Fruit fly (Drosophila melanogaster): ENCODE measurements around the gene Bka.

The Bka gene

DNA sequence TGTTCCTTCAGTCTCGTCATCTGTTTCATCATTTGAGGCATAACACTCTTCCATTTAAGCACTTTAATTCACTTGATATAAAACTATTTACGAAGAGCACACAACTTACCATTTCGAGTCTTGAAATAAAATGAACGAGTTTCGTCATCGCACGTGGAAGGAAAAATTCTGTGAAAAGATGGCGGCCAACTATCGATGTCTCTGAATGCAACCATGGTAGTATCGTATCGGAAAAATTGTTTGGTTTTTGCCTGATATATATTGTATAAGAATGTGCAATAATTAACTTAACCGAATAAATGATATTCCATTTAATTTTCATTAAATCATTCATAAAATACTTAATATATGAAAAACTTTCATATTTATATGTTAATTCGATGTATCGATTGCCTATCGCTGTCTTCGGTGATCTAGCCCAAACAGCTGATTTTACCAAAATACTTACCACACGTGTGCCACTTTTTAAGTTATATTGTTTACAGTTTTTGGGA lies at the start of gene Bka (continued):
- TF ChIP-seq CG12391 (tag; optimal IDR thresholded peaks at IDR 0.05): peak; percentile 78
- TF ChIP-seq CG5245 (GFP tag; optimal IDR thresholded peaks at IDR 0.05): no peak
- TF ChIP-seq esg (GFP tag; conservative IDR thresholded peaks at IDR 0.05): no peak
- no peak for TF ChIP-seq Mes4 (GFP tag; optimal IDR thresholded peaks at IDR 0.05)
- TF ChIP-seq schlank (tag; optimal IDR thresholded peaks at IDR 0.05): peak; percentile 20
- peak; percentile 8 for TF ChIP-seq bigmax (GFP tag; optimal IDR thresholded peaks at IDR 0.05)
- no peak for TF ChIP-seq CG16815 (GFP tag; optimal IDR thresholded peaks at IDR 0.05)
- TF ChIP-seq grn (GFP tag; optimal IDR thresholded peaks at IDR 0.05): no peak
- no peak for TF ChIP-seq run (tag; optimal IDR thresholded peaks at IDR 0.05)
- TF ChIP-seq NfI (GFP tag; optimal IDR thresholded peaks at IDR 0.05): peak; percentile 68
- no peak for TF ChIP-seq Bteb2 (GFP tag; optimal IDR thresholded peaks at IDR 0.05)
- TF ChIP-seq CG17359 (tag; optimal IDR thresholded peaks at IDR 0.05): peak; percentile 37
- peak; percentile 51 for TF ChIP-seq CG7928 (GFP tag; optimal IDR thresholded peaks at IDR 0.05)
- no peak for TF ChIP-seq Sry-β (GFP tag; optimal IDR thresholded peaks at IDR 0.05)
- peak; percentile 20 for TF ChIP-seq CG18476 (GFP tag; optimal IDR thresholded peaks at IDR 0.05)
- TF ChIP-seq CG10366 (GFP tag; IDR thresholded peaks at IDR 0.05): no peak
- no peak for TF ChIP-seq Usf (GFP tag; optimal IDR thresholded peaks at IDR 0.05)
- no peak for TF ChIP-seq eve (GFP tag; optimal IDR thresholded peaks at IDR 0.05)
- TF ChIP-seq CG14710 (tag; optimal IDR thresholded peaks at IDR 0.05): peak; percentile 91
- TF ChIP-seq stc (GFP tag; IDR thresholded peaks at IDR 0.05): no peak
- TF ChIP-seq usp (GFP tag; optimal IDR thresholded peaks at IDR 0.05): no peak
- peak; percentile 99 for TF ChIP-seq knrl (GFP tag; IDR thresholded peaks at IDR 0.05; ENCODE audit: partially characterized antibody)
- no peak for TF ChIP-seq CG4404 (GFP tag; IDR thresholded peaks at IDR 0.05)
- TF ChIP-seq fd102C (GFP tag; optimal IDR thresholded peaks at IDR 0.05): no peak
- peak; percentile 88 for TF ChIP-seq CG42726 (GFP tag; IDR thresholded peaks at IDR 0.05; ENCODE audit: partially characterized antibody)
- peak; percentile 79 for TF ChIP-seq CrebB (tag; optimal IDR thresholded peaks at IDR 0.05)
- peak; percentile 45 for TF ChIP-seq kah (GFP tag; optimal IDR thresholded peaks at IDR 0.05)
- TF ChIP-seq CG11085 (GFP tag; IDR thresholded peaks at IDR 0.05): no peak
- TF ChIP-seq CG1529 (GFP tag; optimal IDR thresholded peaks at IDR 0.05): peak; percentile 26
- peak in 1 of 2 experiments; percentile 56 for TF ChIP-seq bsh (GFP tag; optimal IDR thresholded peaks at IDR 0.05)
- TF ChIP-seq Vsx1 (GFP tag; optimal IDR thresholded peaks at IDR 0.05): peak; percentile 72
- TF ChIP-seq MBD-R2 (GFP tag; IDR thresholded peaks at IDR 0.05): peak; percentile 65
- TF ChIP-seq Chrac-16 (GFP tag; optimal IDR thresholded peaks at IDR 0.05): no peak
- no peak for TF ChIP-seq seq (GFP tag; IDR thresholded peaks at IDR 0.05)
- no peak; the same call in 1 of the 2 replicates for TF ChIP-seq CG6272 (GFP tag; IDR thresholded peaks at IDR 0.05)
- no peak for TF ChIP-seq Xrp1 (GFP tag; IDR thresholded peaks at IDR 0.05)
- peak; percentile 68 for TF ChIP-seq CG33557 (GFP tag; optimal IDR thresholded peaks at IDR 0.05)
- no peak for TF ChIP-seq Poxn (GFP tag; IDR thresholded peaks at IDR 0.05)
- TF ChIP-seq tgo (GFP tag; IDR thresholded peaks at IDR 0.05): no peak
- TF ChIP-seq CG43689 (GFP tag; IDR thresholded peaks at IDR 0.05): no peak
- TF ChIP-seq CG7745 (tag; optimal IDR thresholded peaks at IDR 0.05): no peak
- peak; percentile 67 for TF ChIP-seq CG17186 (GFP tag; optimal IDR thresholded peaks at IDR 0.05)
- peak; percentile 21 for TF ChIP-seq zen (tag; optimal IDR thresholded peaks at IDR 0.05)
- TF ChIP-seq dmrt99B (tag; optimal IDR thresholded peaks at IDR 0.05): no peak
- peak; percentile 67 for TF ChIP-seq CG3995 (GFP tag; optimal IDR thresholded peaks at IDR 0.05)
- TF ChIP-seq CG12769 (tag; optimal IDR thresholded peaks at IDR 0.05): peak; percentile 55
- peak; percentile 70 for TF ChIP-seq CG3281 (GFP tag; optimal IDR thresholded peaks at IDR 0.05)
- TF ChIP-seq CkIIα-i1 (GFP tag; IDR thresholded peaks at IDR 0.05): no peak
- peak; percentile 31; the same call in 1 of the 2 replicates for TF ChIP-seq chm (GFP tag; IDR thresholded peaks at IDR 0.05)
- peak; percentile 24 for TF ChIP-seq CG10209 (GFP tag; optimal IDR thresholded peaks at IDR 0.05)
- TF ChIP-seq tio (GFP tag; optimal IDR thresholded peaks at IDR 0.05): no peak
